Worm (Caenorhabditis elegans) whole organism, L2 larva: ENCODE data around the gene eftu-2.

Source experiments
- ama-1 ChIP-seq: fragments of 150-350 bp; optimal IDR thresholded peaks from 2 replicates; lab custom pipeline; 2018; ENCODE audit warnings: inconsistent platforms
- blmp-1 ChIP-seq: sonication (generic microtip); optimal IDR thresholded peaks from 2 replicates; lab custom pipeline; 2017; ENCODE audit warnings: missing genetic modification characterization, mild to moderate bottlenecking, missing compliant biosample characterization, antibody characterized with exemption, moderate library complexity; ENCODE audit not compliant: insufficient read depth
- fos-1 ChIP-seq: fragments of 150-350 bp; optimal IDR thresholded peaks from 2 replicates; lab custom pipeline; 2014; ENCODE audit warnings: missing biosample characterization, missing genetic modification characterization
- mdl-1 ChIP-seq, 2 experiments: fragments of 150-350 bp in 1 of 2; sonication (generic microtip) in 1 of 2; optimal IDR thresholded peaks; 2 replicates each; lab custom pipeline; 2017; ENCODE audit warnings: missing biosample characterization in 2 of 2, missing genetic modification characterization in 2 of 2
- nhr-23 ChIP-seq: fragments of 150-350 bp; optimal IDR thresholded peaks from 2 replicates; lab custom pipeline; 2014; ENCODE audit warnings: missing biosample characterization, missing genetic modification reagents, missing genetic modification characterization
- snpc-4 ChIP-seq: fragments of 150-350 bp; optimal IDR thresholded peaks from 2 replicates; lab custom pipeline; 2014; ENCODE audit warnings: missing biosample characterization, missing genetic modification characterization
- unc-39 ChIP-seq: fragments of 150-350 bp; optimal IDR thresholded peaks from 2 replicates; lab custom pipeline; 2014; ENCODE audit warnings: missing biosample characterization, missing genetic modification characterization
- unc-62 ChIP-seq: fragments of 150-350 bp; optimal IDR thresholded peaks from 2 replicates; lab custom pipeline; 2014; ENCODE audit warnings: missing biosample characterization, missing genetic modification reagents, missing genetic modification characterization
- zag-1 ChIP-seq: fragments of 150-350 bp; optimal IDR thresholded peaks from 2 replicates; lab custom pipeline; 2014; ENCODE audit warnings: missing biosample characterization, missing genetic modification characterization
- ztf-4 ChIP-seq: fragments of 150-350 bp; optimal IDR thresholded peaks from 2 replicates; lab custom pipeline; 2014; ENCODE audit warnings: missing biosample characterization, missing genetic modification characterization

DNA sequence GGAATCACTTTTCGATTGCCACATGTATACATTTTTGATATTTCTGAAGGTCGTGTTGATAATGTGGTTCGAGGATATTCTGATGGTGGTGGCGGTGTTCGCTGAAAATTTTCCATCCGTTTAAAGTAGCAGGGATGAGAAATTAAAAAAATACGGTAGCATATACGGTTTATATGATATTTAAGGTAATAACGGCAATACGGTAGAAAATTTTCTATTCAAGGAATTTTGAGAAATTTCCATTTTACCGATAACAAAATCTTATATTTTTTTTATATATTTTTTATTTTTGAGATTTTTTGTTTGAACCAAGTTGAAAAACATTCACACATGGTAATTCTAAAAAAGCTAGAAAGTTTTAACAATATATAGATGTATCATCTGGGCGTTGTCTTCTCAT is 21.1 kb downstream of the eftu-2 start, which contains the start of gene ZK328.6:
- TF ChIP-seq zag-1, result no peak
- no peak for TF ChIP-seq ama-1 (lab: Kevin White, UChicago)
- no peak for TF ChIP-seq nhr-23 (tag; lab: Kevin White, UChicago)
- TF ChIP-seq blmp-1 (tag; lab: Kevin White, UChicago), result no peak
- TF ChIP-seq unc-39, result no peak
- no peak for TF ChIP-seq mdl-1 (tag; optimal IDR thresholded peaks at IDR 0.05; lab: Kevin White, UChicago)
- no peak for TF ChIP-seq fos-1
- TF ChIP-seq ztf-4, result no peak
- TF ChIP-seq snpc-4 (tag; lab: Kevin White, UChicago), result no peak
- TF ChIP-seq unc-62 (GFP tag; lab: Kevin White, UChicago), result no peak
